Fruit fly (Drosophila melanogaster) whole organism, embryonic: ENCODE data around the gene Argp.
A peak's percentile ranks its signal among the peaks of the same experiment; 100 is the strongest.

ENCODE experiments used
- Asciz ChIP-seq: fragments of 200-800 bp; sonication (Bioruptor generic); optimal IDR thresholded peaks from 2 replicates; lab custom pipeline; 2017; ENCODE audit warnings: missing biosample characterization, mild to moderate bottlenecking, missing genetic modification characterization, missing genetic modification reagents
- Atf-2 ChIP-seq: fragments of 200-800 bp; sonication (Bioruptor generic); optimal IDR thresholded peaks from 2 replicates; lab custom pipeline; 2016; ENCODE audit warnings: missing biosample characterization, missing genetic modification characterization
- CG10431 ChIP-seq: fragments of 200-800 bp; sonication (Bioruptor generic); optimal IDR thresholded peaks from 3 replicates; lab custom pipeline; 2018; ENCODE audit warnings: missing biosample characterization, mild to moderate bottlenecking, missing genetic modification characterization
- CG10979 ChIP-seq: fragments of 200-800 bp; sonication (Bioruptor generic); optimal IDR thresholded peaks from 2 replicates; lab custom pipeline; 2018; ENCODE audit warnings: missing biosample characterization, mild to moderate bottlenecking, missing genetic modification characterization, moderate library complexity
- CG12219 ChIP-seq: fragments of 200-800 bp; sonication (Bioruptor generic); optimal IDR thresholded peaks from 3 replicates; lab custom pipeline; 2018; ENCODE audit warnings: missing biosample characterization, mild to moderate bottlenecking, missing genetic modification characterization
- CG1233 ChIP-seq: fragments of 200-800 bp; sonication (Bioruptor generic); optimal IDR thresholded peaks from 4 replicates; lab custom pipeline; 2018; ENCODE audit warnings: missing biosample characterization, mild to moderate bottlenecking, missing genetic modification characterization
- CG12744 ChIP-seq: fragments of 200-800 bp; sonication (Bioruptor generic); optimal IDR thresholded peaks from 2 replicates; lab custom pipeline; 2016; ENCODE audit warnings: missing biosample characterization, missing genetic modification characterization
- CG14667 ChIP-seq: fragments of 200-800 bp; sonication (Bioruptor generic); IDR thresholded peaks from 2 replicates; pipeline ENCODE4 v1.3.6; 2022; ENCODE audit warnings: missing biosample characterization, missing genetic modification characterization
- CG17359 ChIP-seq: fragments of 200-800 bp; sonication (Bioruptor generic); optimal IDR thresholded peaks from 3 replicates; lab custom pipeline; 2018; ENCODE audit warnings: missing biosample characterization, mild to moderate bottlenecking, missing genetic modification characterization, moderate library complexity
- CG17385 ChIP-seq: fragments of 200-800 bp; sonication (Bioruptor generic); optimal IDR thresholded peaks from 3 replicates; lab custom pipeline; 2018; ENCODE audit warnings: missing biosample characterization, mild to moderate bottlenecking, missing genetic modification characterization
- CG2199 ChIP-seq: fragments of 200-800 bp; sonication (Bioruptor generic); IDR thresholded peaks from 3 replicates; pipeline ENCODE4 v1.3.6; 2022; ENCODE audit warnings: missing biosample characterization, missing genetic modification characterization
- CG2875 ChIP-seq: fragments of 200-800 bp; sonication (Bioruptor generic); optimal IDR thresholded peaks from 2 replicates; lab custom pipeline; 2017; ENCODE audit warnings: missing biosample characterization, mild to moderate bottlenecking, missing genetic modification characterization, missing genetic modification reagents
- CG3838 ChIP-seq: fragments of 200-800 bp; sonication (Bioruptor generic); optimal IDR thresholded peaks from 3 replicates; lab custom pipeline; 2016; ENCODE audit warnings: missing biosample characterization, missing genetic modification characterization
- CG3847 ChIP-seq: fragments of 200-800 bp; sonication (Bioruptor generic); IDR thresholded peaks from 2 replicates; pipeline ENCODE4 v1.3.6; 2022; ENCODE audit warnings: missing biosample characterization, missing genetic modification characterization
- CG4424 ChIP-seq: fragments of 200-800 bp; sonication (Bioruptor generic); optimal IDR thresholded peaks from 3 replicates; lab custom pipeline; 2016; ENCODE audit warnings: missing biosample characterization, missing genetic modification characterization
- CG6254 ChIP-seq: fragments of 200-800 bp; sonication (Bioruptor generic); optimal IDR thresholded peaks from 3 replicates; lab custom pipeline; 2017; ENCODE audit warnings: mild to moderate bottlenecking, missing biosample characterization, missing genetic modification reagents, missing genetic modification characterization
- CG6854 ChIP-seq: fragments of 200-800 bp; sonication (Bioruptor generic); optimal IDR thresholded peaks from 3 replicates; lab custom pipeline; 2017; ENCODE audit warnings: missing biosample characterization, mild to moderate bottlenecking, missing genetic modification characterization
- CG7271 ChIP-seq: fragments of 200-800 bp; sonication (Bioruptor generic); optimal IDR thresholded peaks from 2 replicates; lab custom pipeline; 2018; ENCODE audit warnings: missing biosample characterization, mild to moderate bottlenecking, missing genetic modification characterization, moderate library complexity
- CG8089 ChIP-seq: fragments of 200-800 bp; sonication (Bioruptor generic); optimal IDR thresholded peaks from 3 replicates; lab custom pipeline; 2016; ENCODE audit warnings: missing biosample characterization, missing genetic modification characterization
- CG8944 ChIP-seq: fragments of 200-800 bp; sonication (Bioruptor generic); optimal IDR thresholded peaks from 3 replicates; lab custom pipeline; 2016; ENCODE audit warnings: missing biosample characterization, missing genetic modification characterization
- CoRest ChIP-seq: fragments of 200-800 bp; sonication (Bioruptor generic); optimal IDR thresholded peaks from 3 replicates; lab custom pipeline; 2018; ENCODE audit warnings: missing biosample characterization, mild to moderate bottlenecking, missing genetic modification characterization, moderate library complexity
- Dip3 ChIP-seq: fragments of 200-800 bp; sonication (Bioruptor generic); optimal IDR thresholded peaks from 3 replicates; lab custom pipeline; 2016; ENCODE audit warnings: missing biosample characterization, missing genetic modification characterization
- GATAe ChIP-seq: fragments of 200-800 bp; sonication (Bioruptor generic); conservative IDR thresholded peaks from 2 replicates; pipeline ENCODE4 v1.3.6; 2022; ENCODE audit warnings: missing biosample characterization, missing genetic modification characterization
- H2.0 ChIP-seq: fragments of 200-800 bp; sonication (Bioruptor generic); IDR thresholded peaks from 2 replicates; pipeline ENCODE4 v1.3.6; 2022; ENCODE audit warnings: missing biosample characterization, missing genetic modification characterization
- HLH3B ChIP-seq: fragments of 200-800 bp; sonication (Bioruptor generic); IDR thresholded peaks from 2 replicates; pipeline ENCODE4 v1.3.6; 2022; ENCODE audit warnings: missing biosample characterization, missing genetic modification characterization
- HLH54F ChIP-seq: fragments of 200-800 bp; sonication (Bioruptor generic); optimal IDR thresholded peaks from 3 replicates; lab custom pipeline; 2016; ENCODE audit warnings: missing biosample characterization, missing genetic modification characterization
- Hand ChIP-seq: fragments of 200-800 bp; sonication (Bioruptor generic); optimal IDR thresholded peaks from 2 replicates; lab custom pipeline; 2017; ENCODE audit warnings: mild to moderate bottlenecking, missing biosample characterization, missing genetic modification reagents, missing genetic modification characterization
- Hr51 ChIP-seq, 2 experiments: fragments of 200-800 bp; sonication (Bioruptor generic); optimal IDR thresholded peaks; 2 replicates in 1 of 2; 3 replicates in 1 of 2; lab custom pipeline; 2016 to 2018; ENCODE audit warnings: missing biosample characterization in 2 of 2, missing genetic modification characterization in 2 of 2, mild to moderate bottlenecking in 1 of 2, moderate library complexity in 1 of 2
- MTF-1 ChIP-seq: fragments of 200-800 bp; sonication (Bioruptor generic); optimal IDR thresholded peaks from 2 replicates; lab custom pipeline; 2018; ENCODE audit warnings: missing biosample characterization, mild to moderate bottlenecking, missing genetic modification characterization, borderline replicate concordance
- Max ChIP-seq: fragments of 200-800 bp; sonication (Bioruptor generic); optimal IDR thresholded peaks from 2 replicates; lab custom pipeline; 2016; ENCODE audit warnings: missing biosample characterization, mild to moderate bottlenecking, missing genetic modification characterization
- Optix ChIP-seq: fragments of 200-800 bp; sonication (Bioruptor generic); IDR thresholded peaks from 3 replicates; pipeline ENCODE4 v1.3.6; 2022; ENCODE audit warnings: missing biosample characterization, missing genetic modification characterization
- Scr ChIP-seq: fragments of 200-800 bp; sonication (Bioruptor generic); IDR thresholded peaks from 2 replicates; pipeline ENCODE4 v1.3.6; 2022; ENCODE audit warnings: missing biosample characterization, missing genetic modification characterization; ENCODE audit not compliant: partially characterized antibody
- Sin3A ChIP-seq: fragments of >200 bp; optimal IDR thresholded peaks from 2 replicates; lab custom pipeline; 2018
- az2 ChIP-seq: fragments of 200-800 bp; sonication (Bioruptor generic); optimal IDR thresholded peaks from 3 replicates; lab custom pipeline; 2016; ENCODE audit warnings: missing biosample characterization, missing genetic modification characterization
- br ChIP-seq: fragments of >200 bp; optimal IDR thresholded peaks from 2 replicates; lab custom pipeline; 2017
- dan ChIP-seq: fragments of 200-800 bp; sonication (Bioruptor generic); IDR thresholded peaks from 2 replicates; pipeline ENCODE4 v1.3.6; 2022; ENCODE audit warnings: missing biosample characterization, missing genetic modification characterization
- dm ChIP-seq: fragments of 200-800 bp; sonication (Bioruptor generic); optimal IDR thresholded peaks from 3 replicates; lab custom pipeline; 2016; ENCODE audit warnings: missing biosample characterization, missing genetic modification characterization
- dmrt99B ChIP-seq: fragments of 200-800 bp; sonication (Bioruptor generic); optimal IDR thresholded peaks from 2 replicates; lab custom pipeline; 2018; ENCODE audit warnings: missing biosample characterization, mild to moderate bottlenecking, missing genetic modification characterization, moderate library complexity
- en ChIP-seq: fragments of 200-800 bp; sonication (Bioruptor generic); optimal IDR thresholded peaks from 2 replicates; lab custom pipeline; 2016; ENCODE audit warnings: missing biosample characterization, missing genetic modification characterization
- fd102C ChIP-seq: fragments of 200-800 bp; sonication (Bioruptor generic); optimal IDR thresholded peaks from 2 replicates; lab custom pipeline; 2018; ENCODE audit warnings: missing biosample characterization, mild to moderate bottlenecking, missing genetic modification characterization, moderate library complexity
- fd3F ChIP-seq: fragments of 200-800 bp; sonication (Bioruptor generic); optimal IDR thresholded peaks from 2 replicates; lab custom pipeline; 2018; ENCODE audit warnings: missing biosample characterization, mild to moderate bottlenecking, missing genetic modification characterization, moderate library complexity
- fu2 ChIP-seq: fragments of 200-800 bp; sonication (Bioruptor generic); optimal IDR thresholded peaks from 2 replicates; lab custom pipeline; 2016; ENCODE audit warnings: missing biosample characterization, missing genetic modification characterization
- jigr1 ChIP-seq: fragments of 200-800 bp; sonication (Bioruptor generic); IDR thresholded peaks from 3 replicates; pipeline ENCODE4 v1.3.6; 2022; ENCODE audit warnings: missing biosample characterization, missing genetic modification characterization
- lilli ChIP-seq: fragments of 200-800 bp; sonication (Bioruptor generic); optimal IDR thresholded peaks from 3 replicates; lab custom pipeline; 2016; ENCODE audit warnings: missing biosample characterization, missing genetic modification characterization
- lmd ChIP-seq: fragments of 200-800 bp; sonication (Bioruptor generic); IDR thresholded peaks from 2 replicates; pipeline ENCODE4 v1.3.6; 2022; ENCODE audit warnings: missing biosample characterization, missing genetic modification characterization
- nom ChIP-seq: fragments of 200-800 bp; sonication (Bioruptor generic); optimal IDR thresholded peaks from 2 replicates; lab custom pipeline; 2017; ENCODE audit warnings: missing biosample characterization, missing genetic modification characterization, mild to moderate bottlenecking, moderate library complexity, missing genetic modification reagents
- pzg ChIP-seq: fragments of 200-800 bp; sonication (Bioruptor generic); optimal IDR thresholded peaks from 3 replicates; lab custom pipeline; 2018; ENCODE audit warnings: missing biosample characterization, mild to moderate bottlenecking, missing genetic modification characterization, moderate library complexity
- row ChIP-seq: fragments of 200-800 bp; sonication (Bioruptor generic); IDR thresholded peaks from 3 replicates; pipeline ENCODE4 v1.3.6; 2022; ENCODE audit warnings: missing biosample characterization, missing genetic modification characterization
- sens ChIP-seq: fragments of 200-800 bp; sonication (Bioruptor generic); peaks from one replicate; lab custom pipeline; 2016; ENCODE audit warnings: missing biosample characterization, missing genetic modification characterization
- slp2 ChIP-seq: fragments of 200-800 bp; sonication (Bioruptor generic); optimal IDR thresholded peaks from 2 replicates; lab custom pipeline; 2016; ENCODE audit warnings: missing biosample characterization, missing genetic modification characterization
- so ChIP-seq: fragments of 200-800 bp; sonication (Bioruptor generic); IDR thresholded peaks from 3 replicates; pipeline ENCODE4 v1.3.6; 2022; ENCODE audit warnings: missing biosample characterization, missing genetic modification characterization
- stc ChIP-seq: fragments of 200-800 bp; sonication (Bioruptor generic); IDR thresholded peaks from 2 replicates; pipeline ENCODE4 v1.3.6; 2022; ENCODE audit warnings: missing biosample characterization, missing genetic modification characterization
- trh ChIP-seq: fragments of 200-800 bp; sonication (Bioruptor generic); optimal IDR thresholded peaks from 2 replicates; lab custom pipeline; 2016; ENCODE audit warnings: missing biosample characterization, missing genetic modification characterization

Gene Argp

DNA sequence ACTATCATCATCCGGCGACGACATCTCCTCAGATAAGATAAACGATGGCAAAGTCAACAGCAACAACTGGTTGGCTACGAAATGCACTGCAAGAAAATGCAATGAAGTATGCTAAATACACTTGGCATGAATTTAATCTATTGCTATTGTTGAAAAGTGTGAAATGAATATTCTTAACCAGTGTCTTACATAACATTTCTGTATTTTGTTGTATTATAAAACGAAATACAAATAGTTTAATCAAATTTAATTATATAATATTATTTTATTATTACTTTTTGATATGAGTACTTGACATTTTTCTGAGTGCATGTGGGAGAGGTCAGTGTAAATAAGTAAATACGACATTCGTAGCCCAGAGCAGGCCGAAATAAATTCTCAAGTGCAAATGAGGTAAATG lies 3.8 kb upstream of the Argp start (continued):
- peak; percentile 51 for TF ChIP-seq CG1233
- no peak for TF ChIP-seq MTF-1 (GFP tag; lab: Kevin White, UChicago)
- peak; percentile 61 for TF ChIP-seq dmrt99B (tag; lab: Kevin White, UChicago)
- no peak for TF ChIP-seq CG3838 (GFP tag; lab: Kevin White, UChicago)
- peak; percentile 64 for TF ChIP-seq CoRest
- no peak for TF ChIP-seq dm
- TF ChIP-seq stc (GFP tag; lab: Robert Waterston, UW) = no peak
- no peak for TF ChIP-seq Scr (GFP tag; lab: Robert Waterston, UW)
- no peak for TF ChIP-seq CG2199 (GFP tag; lab: Robert Waterston, UW)
- TF ChIP-seq CG14667 = no peak
- no peak for TF ChIP-seq CG8944 (GFP tag; lab: Kevin White, UChicago)
- TF ChIP-seq HLH54F (GFP tag; lab: Kevin White, UChicago) = no peak
- TF ChIP-seq CG6854 (GFP tag; lab: Kevin White, UChicago) = no peak
- no peak for TF ChIP-seq H2.0 (GFP tag; lab: Robert Waterston, UW)
- TF ChIP-seq so (GFP tag; lab: Robert Waterston, UW) = 0 out of 3 replicates have a peak, but pooled peaks have one; percentile 23
- no peak for TF ChIP-seq CG3847
- no peak for TF ChIP-seq lmd (GFP tag; lab: Robert Waterston, UW)
- TF ChIP-seq CG12744 (GFP tag; lab: Kevin White, UChicago) = no peak
- no peak for TF ChIP-seq Optix (GFP tag; lab: Robert Waterston, UW)
- TF ChIP-seq Dip3 (GFP tag; lab: Kevin White, UChicago) = no peak
- TF ChIP-seq Hr51 (GFP tag; optimal IDR thresholded peaks at IDR 0.05; lab: Kevin White, UChicago) = peak in 1 of 2 experiments; percentile 55
- no peak for TF ChIP-seq sens (GFP tag; lab: Kevin White, UChicago)
- TF ChIP-seq fd102C (GFP tag; lab: Kevin White, UChicago) = peak; percentile 21
- TF ChIP-seq jigr1 (GFP tag; lab: Robert Waterston, UW) = no peak
- TF ChIP-seq Sin3A (lab: Kevin White, UChicago) = no peak
- peak; percentile 15 for TF ChIP-seq az2 (GFP tag; lab: Kevin White, UChicago)
- no peak for TF ChIP-seq slp2 (GFP tag; lab: Kevin White, UChicago)
- TF ChIP-seq fu2 (GFP tag; lab: Kevin White, UChicago) = no peak
- TF ChIP-seq dan = no peak
- TF ChIP-seq en (GFP tag; lab: Kevin White, UChicago) = no peak
- TF ChIP-seq lilli (GFP tag; lab: Kevin White, UChicago) = no peak
- peak; percentile 59 for TF ChIP-seq row (GFP tag; lab: Robert Waterston, UW)
- no peak for TF ChIP-seq Hand (GFP tag; lab: Kevin White, UChicago)
- TF ChIP-seq CG17359 (tag; lab: Kevin White, UChicago) = peak; percentile 62
- TF ChIP-seq CG2875 (GFP tag; lab: Kevin White, UChicago) = no peak
- TF ChIP-seq Max = no peak
- TF ChIP-seq nom (GFP tag; lab: Kevin White, UChicago) = no peak
- TF ChIP-seq CG8089 (GFP tag; lab: Kevin White, UChicago) = no peak
- TF ChIP-seq CG6254 = peak; percentile 34
- TF ChIP-seq CG12219 (GFP tag; lab: Kevin White, UChicago) = no peak
- TF ChIP-seq CG10979 (tag; lab: Kevin White, UChicago) = peak; percentile 58
- TF ChIP-seq HLH3B (GFP tag; lab: Robert Waterston, UW) = peak; percentile 37; the same call in 1 of the 2 replicates
- no peak for TF ChIP-seq Atf-2 (GFP tag; lab: Kevin White, UChicago)
- no peak for TF ChIP-seq GATAe (GFP tag; lab: Robert Waterston, UW)
- TF ChIP-seq br = no peak
- peak; percentile 51 for TF ChIP-seq CG4424 (GFP tag; lab: Kevin White, UChicago)
- peak; percentile 66 for TF ChIP-seq Asciz (GFP tag; lab: Kevin White, UChicago)
- TF ChIP-seq trh (GFP tag; lab: Kevin White, UChicago) = no peak
- TF ChIP-seq CG7271 = peak; percentile 49
- no peak for TF ChIP-seq fd3F (GFP tag; lab: Kevin White, UChicago)
- TF ChIP-seq CG17385 (GFP tag; lab: Kevin White, UChicago) = peak; percentile 43
- no peak for TF ChIP-seq CG10431 (GFP tag; lab: Kevin White, UChicago)
- TF ChIP-seq pzg (GFP tag; lab: Kevin White, UChicago) = no peak
